Worm (Caenorhabditis elegans): ENCODE measurements around the gene dsh-1.

Gene dsh-1

DNA sequence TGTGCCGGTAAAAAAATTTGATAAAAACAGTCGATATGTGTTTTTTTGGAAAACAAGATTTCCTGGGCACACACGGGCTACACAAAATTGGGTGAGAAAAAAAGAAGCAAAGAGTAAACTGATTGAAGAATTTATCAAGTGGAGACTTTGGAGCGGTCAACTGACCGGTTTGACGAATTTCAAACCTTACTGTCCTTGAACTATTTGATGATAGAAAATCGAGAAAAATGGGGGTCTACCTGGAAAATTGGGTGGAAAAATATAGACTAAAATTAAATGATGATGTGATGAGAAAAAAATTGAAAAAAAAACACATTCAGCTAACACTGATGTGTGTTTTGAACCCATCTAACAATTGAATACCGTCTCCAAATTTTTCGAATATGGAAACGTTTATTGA is 14.4 kb downstream of the dsh-1 start, which contains the start of gene C34F11.8:
Gene C34F11.8 (minus strand): TSS at position 135 of the 400 bp plus-strand sequence.
- TF ChIP-seq nhr-232 (tag; optimal IDR thresholded peaks at IDR 0.05) (no peak), ama-1 (optimal IDR thresholded peaks at IDR 0.05) (no peak), ttx-3 (tag; optimal IDR thresholded peaks at IDR 0.05) (no peak), gmeb-2 (tag; optimal IDR thresholded peaks at IDR 0.05) (no peak), ets-4 (tag; optimal IDR thresholded peaks at IDR 0.05) (no peak), pha-4 (tag; optimal IDR thresholded peaks at IDR 0.05) (no peak), unc-86 (tag; optimal IDR thresholded peaks at IDR 0.05) (no peak), ref-2 (tag; optimal IDR thresholded peaks at IDR 0.05) (no peak), ztf-16 (tag; optimal IDR thresholded peaks at IDR 0.05) (no peak), hlh-13 (GFP tag; optimal IDR thresholded peaks at IDR 0.05) (no peak), ceh-9 (tag; optimal IDR thresholded peaks at IDR 0.05) (no peak), fkh-10 (GFP tag; optimal IDR thresholded peaks at IDR 0.05) (no peak), ceh-48 (tag; optimal IDR thresholded peaks at IDR 0.05) (no peak), ceh-34 (tag; optimal IDR thresholded peaks at IDR 0.05) (no peak), nfya-1 (tag; optimal IDR thresholded peaks at IDR 0.05) (no peak)

DNA sequence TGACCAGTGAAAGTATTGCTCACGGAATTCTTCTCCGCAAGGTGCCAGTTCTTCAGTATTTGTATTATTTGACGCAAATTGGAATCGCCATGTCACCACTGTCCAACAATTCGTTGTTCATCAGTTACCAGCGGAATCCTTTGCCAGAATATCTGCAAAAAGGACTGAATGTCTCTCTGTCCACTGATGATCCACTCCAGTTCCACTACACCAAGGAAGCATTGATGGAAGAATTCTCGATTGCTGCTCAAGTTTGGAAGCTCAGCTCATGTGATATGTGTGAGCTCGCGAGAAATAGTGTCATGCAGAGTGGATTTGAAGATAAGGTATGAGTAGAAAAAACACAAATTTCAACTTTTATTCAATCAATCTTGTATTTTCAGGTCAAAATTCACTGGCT is 16.1 kb downstream of the dsh-1 start:
- TF ChIP-seq ceh-18 (tag; optimal IDR thresholded peaks at IDR 0.05): no peak
- no peak for TF ChIP-seq dve-1 (tag; optimal IDR thresholded peaks at IDR 0.05)
- TF ChIP-seq ceh-24 (tag; optimal IDR thresholded peaks at IDR 0.05): no peak
- TF ChIP-seq K02D7.2 (tag; optimal IDR thresholded peaks at IDR 0.05): no peak
- no peak for TF ChIP-seq unc-86 (tag; optimal IDR thresholded peaks at IDR 0.05)
- no peak for TF ChIP-seq tbx-2 (tag; optimal IDR thresholded peaks at IDR 0.05)
- no peak for TF ChIP-seq ceh-19 (GFP tag; optimal IDR thresholded peaks at IDR 0.05)
- TF ChIP-seq sox-2 (GFP tag; IDR thresholded peaks at IDR 0.05): no peak
- TF ChIP-seq hlh-15 (tag; optimal IDR thresholded peaks at IDR 0.05): no peak

DNA sequence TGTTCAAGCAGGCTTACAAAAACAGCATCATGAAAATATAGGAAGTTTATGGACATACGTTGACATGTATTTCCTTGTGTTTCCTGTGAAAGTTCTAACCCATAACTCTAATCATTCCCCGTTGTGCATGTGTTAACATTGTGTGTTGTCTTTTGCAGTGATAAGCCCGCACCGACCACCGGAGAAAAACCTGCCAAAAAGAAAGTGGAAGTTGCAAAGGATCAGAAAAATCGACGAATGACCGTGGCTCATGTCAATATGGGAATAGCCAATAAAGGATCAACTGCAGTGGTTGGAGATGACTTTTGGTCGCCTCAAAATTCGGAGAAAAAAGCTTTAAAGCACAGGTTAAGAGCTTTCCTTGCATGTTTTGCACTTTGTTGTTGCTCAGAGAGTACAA is 19.9 kb downstream of the dsh-1 start:
- no peak for TF ChIP-seq ceh-48 (tag; optimal IDR thresholded peaks at IDR 0.05)
- no peak for TF ChIP-seq F13H6.1 (tag; optimal IDR thresholded peaks at IDR 0.05)
- TF ChIP-seq hlh-15 (tag; optimal IDR thresholded peaks at IDR 0.05): no peak
- peak; percentile 6 for TF ChIP-seq elt-2 (tag; optimal IDR thresholded peaks at IDR 0.05)
- TF ChIP-seq K09A11.1 (tag; optimal IDR thresholded peaks at IDR 0.05; ENCODE audit: insufficient read depth): no peak
- no peak for TF ChIP-seq ref-2 (tag; optimal IDR thresholded peaks at IDR 0.05)

DNA sequence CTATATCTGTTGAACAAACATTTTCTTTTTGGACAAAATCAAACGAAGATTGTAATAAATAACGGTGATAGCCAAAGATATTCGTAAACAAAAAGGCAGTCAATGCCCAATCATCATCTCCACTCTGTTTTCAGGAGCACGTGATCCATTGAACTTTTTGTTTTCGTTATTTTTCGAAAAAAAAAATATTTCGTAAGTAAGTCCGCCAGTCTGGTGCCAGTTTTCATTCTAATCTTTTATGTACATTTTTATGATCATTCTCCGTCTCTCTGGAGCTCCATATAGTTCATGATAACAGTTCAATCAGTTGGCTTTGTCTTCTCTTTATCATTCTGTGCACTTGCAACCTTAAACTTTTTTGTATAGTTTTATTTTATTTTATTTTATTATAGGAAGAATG is 22.3 kb downstream of the dsh-1 start, which contains the start of gene ampd-1:
Gene ampd-1 (plus strand): TSS at position 393 of the 400 bp plus-strand sequence.
- no peak for TF ChIP-seq ceh-48 (tag; optimal IDR thresholded peaks at IDR 0.05)
- TF ChIP-seq tbx-7 (tag; optimal IDR thresholded peaks at IDR 0.05): no peak
- peak; percentile 84 for TF ChIP-seq elt-2 (tag; optimal IDR thresholded peaks at IDR 0.05)
- TF ChIP-seq fax-1 (tag; optimal IDR thresholded peaks at IDR 0.05): no peak
- no peak for TF ChIP-seq hlh-13 (GFP tag; optimal IDR thresholded peaks at IDR 0.05)
- no peak for TF ChIP-seq pax-1 (tag; optimal IDR thresholded peaks at IDR 0.05)

DNA sequence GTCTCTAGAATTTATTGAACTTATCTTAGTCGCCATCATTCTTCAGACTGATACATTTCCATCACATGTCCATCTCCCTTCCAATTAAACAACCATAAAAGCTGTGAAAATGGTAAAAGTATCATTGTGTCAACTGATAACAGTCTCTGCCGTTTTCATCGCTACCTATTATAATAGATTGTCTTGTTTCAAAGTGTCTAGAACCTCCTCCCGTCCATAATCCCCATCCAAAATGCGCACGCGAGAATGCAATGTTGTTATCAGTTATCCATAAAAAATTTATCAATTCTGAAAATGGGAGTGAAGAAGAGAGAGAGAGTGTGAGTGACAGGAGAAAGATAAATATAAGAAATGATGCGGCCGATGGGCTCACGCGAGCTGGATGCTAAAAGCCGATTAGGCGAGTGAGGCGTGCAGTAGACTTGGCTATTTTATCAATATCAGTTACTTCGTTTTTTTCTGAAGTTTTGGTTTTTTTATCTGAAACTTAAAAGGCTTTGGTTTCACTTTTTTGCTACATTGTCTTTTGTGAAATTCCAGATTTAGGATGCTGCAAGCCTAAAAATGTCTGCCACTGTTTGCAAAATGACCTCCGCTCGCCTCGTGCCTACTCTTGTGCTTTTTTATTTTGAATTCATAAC is 23.1 kb downstream of the dsh-1 start:
- no peak for TF ChIP-seq madf-2 (tag; optimal IDR thresholded peaks at IDR 0.05)
- TF ChIP-seq ceh-22 (tag; optimal IDR thresholded peaks at IDR 0.05): no peak
- TF ChIP-seq dve-1 (tag; optimal IDR thresholded peaks at IDR 0.05): peak; percentile 40
- no peak for TF ChIP-seq gmeb-2 (tag; optimal IDR thresholded peaks at IDR 0.05)
- TF ChIP-seq ceh-45 (GFP tag; IDR thresholded peaks at IDR 0.05): no peak
- TF ChIP-seq nhr-232 (tag; optimal IDR thresholded peaks at IDR 0.05): no peak
- no peak for TF ChIP-seq tbx-2 (tag; optimal IDR thresholded peaks at IDR 0.05)
- TF ChIP-seq T23F11.4 (GFP tag; optimal IDR thresholded peaks at IDR 0.05): no peak
- TF ChIP-seq elt-2 (tag; optimal IDR thresholded peaks at IDR 0.05): peak; percentile 96
- no peak for TF ChIP-seq nfya-1 (tag; optimal IDR thresholded peaks at IDR 0.05)
- no peak for TF ChIP-seq lin-11 (tag; optimal IDR thresholded peaks at IDR 0.05)
- TF ChIP-seq nhr-11 (tag; optimal IDR thresholded peaks at IDR 0.05): no peak
- no peak for TF ChIP-seq ceh-31 (tag; optimal IDR thresholded peaks at IDR 0.05)
- no peak for TF ChIP-seq unc-3 (GFP tag; conservative IDR thresholded peaks at IDR 0.05)
- TF ChIP-seq unc-3 (tag; optimal IDR thresholded peaks at IDR 0.05): no peak
- peak; percentile 66 for TF ChIP-seq pqm-1 (tag; optimal IDR thresholded peaks at IDR 0.05)
- no peak for TF ChIP-seq fkh-10 (GFP tag; optimal IDR thresholded peaks at IDR 0.05)
- no peak for TF ChIP-seq ceh-6 (GFP tag; optimal IDR thresholded peaks at IDR 0.05)
- TF ChIP-seq npax-4 (tag; optimal IDR thresholded peaks at IDR 0.05): no peak
- TF ChIP-seq ceh-19 (GFP tag; optimal IDR thresholded peaks at IDR 0.05): no peak

All from whole organism, late embryonic.